Fruit fly (Drosophila melanogaster) whole organism, pupa: Measurements from ENCODE around the gene PolrMT.

Source experiments
- CG10348 ChIP-seq: fragments of 200-800 bp; sonication (Bioruptor generic); IDR thresholded peaks from 2 replicates; pipeline ENCODE4 v1.3.6; 2022; ENCODE audit warnings: missing biosample characterization, missing genetic modification characterization
- CG12605 ChIP-seq: fragments of 200-800 bp; sonication (Bioruptor generic); IDR thresholded peaks from 2 replicates; pipeline ENCODE4 v1.3.6; 2022; ENCODE audit warnings: missing biosample characterization, missing genetic modification characterization
- CG14655 ChIP-seq: fragments of 200-800 bp; sonication (Bioruptor generic); optimal IDR thresholded peaks from 3 replicates; lab custom pipeline; 2017; ENCODE audit warnings: mild to moderate bottlenecking, missing biosample characterization, missing genetic modification reagents, missing genetic modification characterization
- CG15710 ChIP-seq: fragments of 200-800 bp; sonication (Bioruptor generic); optimal IDR thresholded peaks from 2 replicates; lab custom pipeline; 2018; ENCODE audit warnings: missing biosample characterization, mild to moderate bottlenecking, missing genetic modification characterization, moderate library complexity
- CG17806 ChIP-seq: fragments of 200-800 bp; sonication (Bioruptor generic); optimal IDR thresholded peaks from 2 replicates; lab custom pipeline; 2018; ENCODE audit warnings: missing biosample characterization, mild to moderate bottlenecking, missing genetic modification characterization, moderate library complexity
- CG4496 ChIP-seq: fragments of 200-800 bp; sonication (Bioruptor generic); IDR thresholded peaks from 3 replicates; pipeline ENCODE4 v1.3.6; 2022; ENCODE audit warnings: missing biosample characterization, missing genetic modification characterization
- D1 ChIP-seq: fragments of 200-800 bp; sonication (Bioruptor generic); optimal IDR thresholded peaks from 2 replicates; lab custom pipeline; 2018; ENCODE audit warnings: missing biosample characterization, mild to moderate bottlenecking, missing genetic modification characterization, moderate library complexity
- EcR ChIP-seq: fragments of 200-800 bp; sonication (Bioruptor generic); optimal IDR thresholded peaks from 3 replicates; lab custom pipeline; 2019; ENCODE audit warnings: missing biosample characterization, missing genetic modification characterization, mild to moderate bottlenecking, moderate library complexity, missing genetic modification reagents
- Ets98B ChIP-seq: fragments of 200-800 bp; sonication (Bioruptor generic); IDR thresholded peaks from 2 replicates; pipeline ENCODE4 v1.3.6; 2022; ENCODE audit warnings: missing biosample characterization, missing genetic modification characterization
- Pif1A ChIP-seq: fragments of 200-800 bp; sonication (Bioruptor generic); optimal IDR thresholded peaks from 3 replicates; lab custom pipeline; 2016; ENCODE audit warnings: missing biosample characterization, missing genetic modification characterization
- gl ChIP-seq: fragments of 200-800 bp; sonication (Bioruptor generic); optimal IDR thresholded peaks from 2 replicates; lab custom pipeline; 2018; ENCODE audit warnings: missing biosample characterization, mild to moderate bottlenecking, missing genetic modification characterization
- rn ChIP-seq: fragments of 200-800 bp; sonication (Bioruptor generic); IDR thresholded peaks from 2 replicates; pipeline ENCODE4 v1.3.6; 2022; ENCODE audit warnings: missing biosample characterization, missing genetic modification characterization

DNA sequence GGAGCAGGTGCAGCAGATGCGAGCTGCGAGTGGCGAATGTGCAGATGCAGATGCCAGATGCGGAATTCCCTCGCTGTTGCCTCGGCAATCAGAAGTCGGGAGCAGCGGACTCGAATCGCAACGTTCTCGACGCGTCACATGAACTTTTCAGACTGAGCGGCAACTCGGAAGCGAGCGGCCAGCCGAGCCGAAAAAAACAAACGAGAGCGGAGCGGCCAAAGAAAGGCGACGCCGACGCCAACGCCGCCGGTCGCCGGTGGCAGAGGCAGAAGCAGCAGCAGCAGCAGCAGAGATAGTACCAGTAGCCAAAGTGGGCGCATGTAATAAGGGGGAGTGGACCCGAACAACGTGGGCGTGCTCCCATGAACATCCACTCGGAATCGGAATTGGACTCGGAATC, 5.8 kb downstream of the PolrMT start, which contains the start of gene CG4629:
- TF ChIP-seq D1 (tag; lab: Kevin White, UChicago) = no peak
- no peak for TF ChIP-seq CG17806
- TF ChIP-seq Pif1A (GFP tag; lab: Kevin White, UChicago) = no peak
- TF ChIP-seq CG10348 (GFP tag; lab: Robert Waterston, UW) = no peak
- TF ChIP-seq CG14655 (GFP tag; lab: Kevin White, UChicago) = no peak
- TF ChIP-seq EcR (GFP tag; lab: Kevin White, UChicago) = peak; percentile 28
- peak; percentile 28; the same call in 1 of the 2 replicates for TF ChIP-seq CG12605
- peak; percentile 44 for TF ChIP-seq Ets98B (GFP tag; lab: Robert Waterston, UW)
- no peak for TF ChIP-seq CG15710 (tag; lab: Kevin White, UChicago)
- no peak for TF ChIP-seq rn (GFP tag; lab: Robert Waterston, UW)
- TF ChIP-seq CG4496 = peak; percentile 33; the same call in 1 of the 3 replicates
- no peak for TF ChIP-seq gl (tag; lab: Kevin White, UChicago)
